Worm (Caenorhabditis elegans): ENCODE data around the gene mltn-12.

DNA sequence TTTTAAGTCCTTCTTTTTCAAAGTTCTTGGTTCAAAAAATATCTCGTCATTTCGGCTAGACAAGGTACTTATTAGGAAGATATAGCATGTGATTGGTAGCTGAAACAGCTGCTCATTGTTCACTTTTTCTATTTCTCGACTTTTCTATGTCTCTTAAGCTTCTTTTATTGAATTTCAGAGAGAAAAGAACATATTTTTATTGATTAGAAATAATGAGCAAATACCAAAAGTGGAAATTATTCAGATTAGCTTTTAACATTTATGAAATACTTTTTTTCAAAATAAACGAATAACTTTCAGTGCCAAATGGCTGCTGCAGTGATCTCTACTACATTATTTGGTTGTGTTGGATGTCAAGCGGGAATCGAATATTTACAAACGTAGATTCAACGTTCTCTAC lies 8.3 kb upstream of the mltn-12 start, which contains the start of gene nstp-1:
- TF ChIP-seq unc-39 (tag; optimal IDR thresholded peaks at IDR 0.05) (no peak), C34F6.9 (tag; optimal IDR thresholded peaks at IDR 0.05) (no peak), ZK546.5 (tag; optimal IDR thresholded peaks at IDR 0.05) (no peak), sem-4 (tag; optimal IDR thresholded peaks at IDR 0.05) (no peak), ztf-11 (tag; optimal IDR thresholded peaks at IDR 0.05) (no peak), nhr-10 (tag; optimal IDR thresholded peaks at IDR 0.05) (no peak), unc-55 (GFP tag; optimal IDR thresholded peaks at IDR 0.05) (no peak), blmp-1 (tag; optimal IDR thresholded peaks at IDR 0.05; ENCODE audit: insufficient read depth) (no peak), dmd-4 (tag; optimal IDR thresholded peaks at IDR 0.05) (no peak), R02D3.7 (tag; optimal IDR thresholded peaks at IDR 0.05) (no peak)

Measured in whole organism, L2 larva.